Fruit fly (Drosophila melanogaster) whole organism, prepupa: ENCODE data around the gene Tet.
A peak's percentile ranks its signal among the peaks of the same experiment; 100 is the strongest.

Experiments used
- Blimp-1 ChIP-seq: fragments of 200-800 bp; sonication (Bioruptor generic); optimal IDR thresholded peaks from 3 replicates; lab custom pipeline; 2017; ENCODE audit warnings: missing biosample characterization, missing genetic modification characterization, mild to moderate bottlenecking, moderate library complexity, missing genetic modification reagents
- CG10631 ChIP-seq: fragments of 200-800 bp; sonication (Bioruptor generic); optimal IDR thresholded peaks from 2 replicates; lab custom pipeline; 2016; ENCODE audit warnings: missing biosample characterization, missing genetic modification characterization
- CG11294 ChIP-seq: fragments of 200-800 bp; sonication (Bioruptor generic); IDR thresholded peaks from 2 replicates; pipeline ENCODE4 v1.3.6; 2022; ENCODE audit warnings: missing biosample characterization, missing genetic modification characterization
- CG11762 ChIP-seq: fragments of 200-800 bp; sonication (Bioruptor generic); optimal IDR thresholded peaks from 3 replicates; lab custom pipeline; 2016; ENCODE audit warnings: missing biosample characterization, missing genetic modification characterization; ENCODE audit not compliant: insufficient read depth
- CG11902 ChIP-seq: fragments of 200-800 bp; sonication (Bioruptor generic); optimal IDR thresholded peaks from 3 replicates; lab custom pipeline; 2016; ENCODE audit warnings: missing biosample characterization, missing genetic modification characterization
- CG15336 ChIP-seq: fragments of 200-800 bp; sonication (Bioruptor generic); IDR thresholded peaks from 2 replicates; pipeline ENCODE4 v1.3.6; 2022; ENCODE audit warnings: missing biosample characterization, missing genetic modification characterization
- CG1621 ChIP-seq: fragments of 200-800 bp; sonication (Bioruptor generic); optimal IDR thresholded peaks from 3 replicates; lab custom pipeline; 2018; ENCODE audit warnings: missing biosample characterization, mild to moderate bottlenecking, missing genetic modification characterization
- CG16779 ChIP-seq: fragments of 200-800 bp; sonication (Bioruptor generic); optimal IDR thresholded peaks from 3 replicates; lab custom pipeline; 2017; ENCODE audit warnings: missing biosample characterization, mild to moderate bottlenecking, missing genetic modification characterization
- CG3032 ChIP-seq: fragments of 200-800 bp; optimal IDR thresholded peaks from 2 replicates; lab custom pipeline; 2019; ENCODE audit warnings: missing biosample characterization, mild to moderate bottlenecking, missing genetic modification characterization, moderate library complexity
- CG32006 ChIP-seq: fragments of 200-800 bp; sonication (Bioruptor generic); optimal IDR thresholded peaks from 3 replicates; lab custom pipeline; 2017; ENCODE audit warnings: missing biosample characterization, mild to moderate bottlenecking, missing genetic modification characterization
- CG34406 ChIP-seq: fragments of 200-800 bp; sonication (Bioruptor generic); optimal IDR thresholded peaks from 3 replicates; lab custom pipeline; 2016; ENCODE audit warnings: missing biosample characterization, missing genetic modification characterization
- CG4318 ChIP-seq: fragments of 200-800 bp; sonication (Bioruptor generic); optimal IDR thresholded peaks from 3 replicates; lab custom pipeline; 2017; ENCODE audit warnings: missing biosample characterization, mild to moderate bottlenecking, missing genetic modification characterization
- CG6163 ChIP-seq: fragments of 200-800 bp; sonication (Bioruptor generic); IDR thresholded peaks from 3 replicates; pipeline ENCODE4 v1.3.6; 2022; ENCODE audit warnings: missing biosample characterization, missing genetic modification characterization
- CG6792 ChIP-seq: fragments of 200-800 bp; sonication (Bioruptor generic); optimal IDR thresholded peaks from 3 replicates; lab custom pipeline; 2016; ENCODE audit warnings: missing biosample characterization, missing genetic modification characterization
- CG6854 ChIP-seq: fragments of 200-800 bp; sonication (Bioruptor generic); optimal IDR thresholded peaks from 2 replicates; lab custom pipeline; 2017; ENCODE audit warnings: missing biosample characterization, mild to moderate bottlenecking, missing genetic modification characterization
- CG7368 ChIP-seq: fragments of 200-800 bp; sonication (Bioruptor generic); optimal IDR thresholded peaks from 3 replicates; lab custom pipeline; 2016; ENCODE audit warnings: missing biosample characterization, missing genetic modification characterization
- CG8119 ChIP-seq: fragments of 200-800 bp; sonication (Bioruptor generic); IDR thresholded peaks from 3 replicates; pipeline ENCODE4 v1.3.6; 2022; ENCODE audit warnings: missing biosample characterization, missing genetic modification characterization
- CG8319 ChIP-seq: fragments of 200-800 bp; sonication (Bioruptor generic); optimal IDR thresholded peaks from 3 replicates; lab custom pipeline; 2016; ENCODE audit warnings: missing biosample characterization, missing genetic modification characterization
- Eip78C ChIP-seq: fragments of 200-800 bp; sonication (Bioruptor generic); peaks from one replicate; lab custom pipeline; 2016; ENCODE audit warnings: missing biosample characterization, missing genetic modification characterization
- Eip93F ChIP-seq: fragments of 200-800 bp; sonication (Bioruptor generic); optimal IDR thresholded peaks from 2 replicates; lab custom pipeline; 2016; ENCODE audit warnings: missing biosample characterization, mild to moderate bottlenecking, missing genetic modification characterization
- Ets21C ChIP-seq: fragments of 200-800 bp; sonication (Bioruptor generic); optimal IDR thresholded peaks from 3 replicates; lab custom pipeline; 2016; ENCODE audit warnings: missing biosample characterization, missing genetic modification characterization
- Ets96B ChIP-seq: fragments of 200-800 bp; optimal IDR thresholded peaks from 2 replicates; lab custom pipeline; 2019; ENCODE audit warnings: missing biosample characterization, mild to moderate bottlenecking, missing genetic modification characterization, moderate library complexity
- Gug ChIP-seq: fragments of 200-800 bp; sonication (Bioruptor generic); IDR thresholded peaks from 2 replicates; pipeline ENCODE4 v1.3.6; 2022; ENCODE audit warnings: missing biosample characterization, missing genetic modification characterization
- Hr39 ChIP-seq: fragments of 200-800 bp; sonication (Bioruptor generic); optimal IDR thresholded peaks from 2 replicates; lab custom pipeline; 2016; ENCODE audit warnings: missing biosample characterization, missing genetic modification characterization
- Met ChIP-seq: fragments of 200-800 bp; sonication (Bioruptor generic); optimal IDR thresholded peaks from 3 replicates; lab custom pipeline; 2016; ENCODE audit warnings: missing biosample characterization, missing genetic modification characterization
- OdsH ChIP-seq: fragments of 200-800 bp; sonication (Bioruptor generic); optimal IDR thresholded peaks from 3 replicates; lab custom pipeline; 2016; ENCODE audit warnings: missing biosample characterization, missing genetic modification characterization
- Smox ChIP-seq: fragments of 200-800 bp; sonication (Bioruptor generic); optimal IDR thresholded peaks from 3 replicates; lab custom pipeline; 2016; ENCODE audit warnings: missing biosample characterization, missing genetic modification characterization
- Sox102F ChIP-seq: fragments of 200-800 bp; sonication (Bioruptor generic); optimal IDR thresholded peaks from 2 replicates; lab custom pipeline; 2016; ENCODE audit warnings: missing biosample characterization, mild to moderate bottlenecking, missing genetic modification characterization
- Sox15 ChIP-seq: fragments of 200-800 bp; sonication (Bioruptor generic); optimal IDR thresholded peaks from 3 replicates; lab custom pipeline; 2016; ENCODE audit warnings: missing biosample characterization, missing genetic modification characterization
- acj6 ChIP-seq: fragments of 200-800 bp; sonication (Bioruptor generic); optimal IDR thresholded peaks from 3 replicates; lab custom pipeline; 2016; ENCODE audit warnings: missing biosample characterization, missing genetic modification characterization
- cyc ChIP-seq: fragments of 200-800 bp; sonication (Bioruptor generic); optimal IDR thresholded peaks from 3 replicates; lab custom pipeline; 2016; ENCODE audit warnings: missing biosample characterization, missing genetic modification characterization
- dac ChIP-seq: fragments of 200-800 bp; sonication (Bioruptor generic); optimal IDR thresholded peaks from 2 replicates; lab custom pipeline; 2017; ENCODE audit warnings: missing biosample characterization, mild to moderate bottlenecking, missing genetic modification characterization
- dsx ChIP-seq: fragments of 200-800 bp; optimal IDR thresholded peaks from 3 replicates; lab custom pipeline; 2019; ENCODE audit warnings: missing biosample characterization, mild to moderate bottlenecking, missing genetic modification characterization, moderate library complexity; ENCODE audit not compliant: poor library complexity, severe bottlenecking
- eg ChIP-seq: fragments of 200-800 bp; sonication (Bioruptor generic); IDR thresholded peaks from 3 replicates; pipeline ENCODE4 v1.3.6; 2022; ENCODE audit warnings: missing biosample characterization, missing genetic modification characterization
- esn ChIP-seq: fragments of 200-800 bp; sonication (Bioruptor generic); optimal IDR thresholded peaks from 2 replicates; lab custom pipeline; 2016; ENCODE audit warnings: missing biosample characterization, mild to moderate bottlenecking, missing genetic modification characterization, moderate library complexity
- fd59A ChIP-seq: fragments of 200-800 bp; sonication (Bioruptor generic); optimal IDR thresholded peaks from 2 replicates; lab custom pipeline; 2017; ENCODE audit warnings: missing biosample characterization, mild to moderate bottlenecking, missing genetic modification characterization, missing genetic modification reagents
- fd85E ChIP-seq: fragments of 200-800 bp; sonication (Bioruptor generic); optimal IDR thresholded peaks from 3 replicates; lab custom pipeline; 2016; ENCODE audit warnings: missing biosample characterization, missing genetic modification characterization
- net ChIP-seq: fragments of 200-800 bp; sonication (Bioruptor generic); optimal IDR thresholded peaks from 3 replicates; lab custom pipeline; 2016; ENCODE audit warnings: missing biosample characterization, missing genetic modification characterization
- spab ChIP-seq: fragments of 200-800 bp; sonication (Bioruptor generic); optimal IDR thresholded peaks from 2 replicates; lab custom pipeline; 2017; ENCODE audit warnings: missing biosample characterization, mild to moderate bottlenecking, missing genetic modification characterization, missing genetic modification reagents
- ss ChIP-seq, 2 experiments: fragments of 200-800 bp; sonication (Bioruptor generic); optimal IDR thresholded peaks; 2 replicates in 1 of 2; 3 replicates in 1 of 2; lab custom pipeline; 2017 to 2018; ENCODE audit warnings: mild to moderate bottlenecking in 2 of 2, missing biosample characterization in 2 of 2, missing genetic modification characterization in 2 of 2, moderate library complexity in 1 of 2
- svp ChIP-seq: fragments of 200-800 bp; sonication (Bioruptor generic); peaks from one replicate; lab custom pipeline; 2016; ENCODE audit warnings: missing biosample characterization, missing genetic modification characterization
- topi ChIP-seq: fragments of 200-800 bp; sonication (Bioruptor generic); optimal IDR thresholded peaks from 3 replicates; lab custom pipeline; 2016; ENCODE audit warnings: missing biosample characterization, missing genetic modification characterization
- vri ChIP-seq: fragments of 200-800 bp; sonication (Bioruptor generic); optimal IDR thresholded peaks from 3 replicates; lab custom pipeline; 2016; ENCODE audit warnings: missing biosample characterization, mild to moderate bottlenecking, missing genetic modification characterization

The Tet gene

dm6 chr3L:2817872-2818271 lies 61.1 kb downstream of the Tet start (continued):
- no peak for TF ChIP-seq topi (GFP tag; lab: Kevin White, UChicago)
- no peak for TF ChIP-seq Ets21C
- TF ChIP-seq acj6 (GFP tag; lab: Kevin White, UChicago): no peak
- peak; percentile 59; the same call in 1 of the 2 replicates for TF ChIP-seq CG15336 (GFP tag; lab: Robert Waterston, UW)
- TF ChIP-seq CG16779: peak; percentile 49
- peak; percentile 50 for TF ChIP-seq CG1621 (tag; lab: Kevin White, UChicago)
- TF ChIP-seq Blimp-1 (GFP tag; lab: Kevin White, UChicago): no peak
- TF ChIP-seq fd59A: no peak
- no peak for TF ChIP-seq Eip93F (GFP tag; lab: Kevin White, UChicago)
- no peak for TF ChIP-seq CG7368 (GFP tag; lab: Kevin White, UChicago)
- TF ChIP-seq Smox (GFP tag; lab: Kevin White, UChicago): no peak
- TF ChIP-seq CG6792 (GFP tag; lab: Kevin White, UChicago): no peak
- no peak for TF ChIP-seq fd85E (GFP tag; lab: Kevin White, UChicago)
- no peak for TF ChIP-seq vri (GFP tag; lab: Kevin White, UChicago)
- no peak for TF ChIP-seq OdsH (GFP tag; lab: Kevin White, UChicago)
- TF ChIP-seq svp (GFP tag; lab: Kevin White, UChicago): no peak
- no peak for TF ChIP-seq Sox15
- peak; percentile 30 for TF ChIP-seq spab (GFP tag; lab: Kevin White, UChicago)
- TF ChIP-seq dsx (GFP tag; lab: Kevin White, UChicago): peak; percentile 60
- TF ChIP-seq cyc (GFP tag; lab: Kevin White, UChicago): no peak
- TF ChIP-seq dac (GFP tag; lab: Kevin White, UChicago): no peak
- no peak for TF ChIP-seq CG6854 (GFP tag; lab: Kevin White, UChicago)
- TF ChIP-seq Met (GFP tag; lab: Kevin White, UChicago): no peak
- TF ChIP-seq CG3032 (tag; lab: Kevin White, UChicago): peak; percentile 5
- TF ChIP-seq Sox102F: peak; percentile 7
- no peak for TF ChIP-seq CG8319
- TF ChIP-seq Hr39 (GFP tag; lab: Kevin White, UChicago): no peak
- TF ChIP-seq esn (GFP tag; lab: Kevin White, UChicago): no peak
- peak; percentile 36 for TF ChIP-seq Ets96B (tag; lab: Kevin White, UChicago)
- peak; percentile 76; the same call in 2 of the 3 replicates for TF ChIP-seq CG8119 (GFP tag; lab: Robert Waterston, UW)
- no peak for TF ChIP-seq CG32006 (GFP tag; lab: Kevin White, UChicago)
- TF ChIP-seq ss (GFP tag; optimal IDR thresholded peaks at IDR 0.05; lab: Kevin White, UChicago): peak; percentile 59 to 67
- peak; percentile 47 for TF ChIP-seq net (GFP tag; lab: Kevin White, UChicago)
- TF ChIP-seq CG11762 (GFP tag; lab: Kevin White, UChicago): no peak
- no peak for TF ChIP-seq CG4318 (GFP tag; lab: Kevin White, UChicago)
- TF ChIP-seq eg (GFP tag; lab: Robert Waterston, UW): peak; percentile 78; the same call in 2 of the 3 replicates
- no peak for TF ChIP-seq Gug (GFP tag; lab: Robert Waterston, UW)
- TF ChIP-seq CG10631 (GFP tag; lab: Kevin White, UChicago): no peak
- peak; percentile 68; the same call in 2 of the 3 replicates for TF ChIP-seq CG6163

DNA sequence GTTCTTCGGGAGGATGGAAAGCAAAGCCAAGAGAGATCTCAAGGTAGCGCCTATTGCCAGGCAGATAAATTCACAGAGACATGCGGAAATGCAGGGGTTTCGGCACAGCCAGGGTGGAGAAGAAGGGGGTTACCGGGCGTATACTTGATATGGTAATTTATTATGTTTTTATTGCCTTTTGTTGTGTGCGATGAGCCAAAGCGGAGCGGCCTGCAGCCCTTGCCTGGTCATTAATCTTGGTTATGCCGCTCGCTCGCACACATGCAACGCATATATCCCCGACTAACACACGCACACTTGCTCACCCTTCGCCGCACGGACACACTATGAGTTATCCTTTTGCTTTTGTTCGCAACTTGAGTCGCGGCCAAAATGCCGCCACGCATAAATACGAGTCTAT lies 62.3 kb downstream of the Tet start:
- TF ChIP-seq Eip78C (GFP tag; lab: Kevin White, UChicago) (peak; percentile 40), CG11902 (GFP tag; lab: Kevin White, UChicago) (no peak), Eip93F (GFP tag; lab: Kevin White, UChicago) (no peak), CG34406 (GFP tag; lab: Kevin White, UChicago) (no peak), CG11294 (no peak), CG6163 (peak; percentile 52; the same call in 1 of the 3 replicates)
